Worm (Caenorhabditis elegans) whole organism, L1 larva: ENCODE results near the gene ttc-37.
A peak's percentile ranks its signal among the peaks of the same experiment; 100 is the strongest.

Experiments
- C16A3.4 ChIP-seq: fragments of 150-350 bp; optimal IDR thresholded peaks from 2 replicates; lab custom pipeline; 2014; ENCODE audit warnings: missing biosample characterization, missing genetic modification characterization
- C34B4.2 ChIP-seq: sonication (generic microtip); optimal IDR thresholded peaks from 2 replicates; lab custom pipeline; 2017; ENCODE audit warnings: mild to moderate bottlenecking, missing genetic modification characterization, missing compliant biosample characterization
- F16B12.6 ChIP-seq: fragments of 150-350 bp; optimal IDR thresholded peaks from 2 replicates; lab custom pipeline; 2014; ENCODE audit warnings: missing biosample characterization, missing genetic modification characterization
- Y116A8C.19 ChIP-seq: sonication (generic microtip); optimal IDR thresholded peaks from 2 replicates; lab custom pipeline; 2016; ENCODE audit warnings: missing compliant biosample characterization, missing genetic modification characterization, borderline replicate concordance
- aly-2 ChIP-seq: fragments of 150-350 bp; optimal IDR thresholded peaks from 2 replicates; lab custom pipeline; 2014; ENCODE audit warnings: missing biosample characterization, missing genetic modification characterization
- blmp-1 ChIP-seq: fragments of 150-350 bp; optimal IDR thresholded peaks from 2 replicates; lab custom pipeline; 2014; ENCODE audit warnings: missing biosample characterization, missing genetic modification characterization
- ceh-63 ChIP-seq: fragments of 200-800 bp; sonication (Bioruptor generic); optimal IDR thresholded peaks from 2 replicates; lab custom pipeline; 2018; ENCODE audit warnings: mild to moderate bottlenecking, missing genetic modification characterization, missing compliant biosample characterization
- ceh-8 ChIP-seq: fragments of 200-800 bp; sonication (Bioruptor generic); optimal IDR thresholded peaks from 2 replicates; lab custom pipeline; 2018; ENCODE audit warnings: mild to moderate bottlenecking, missing genetic modification characterization, moderate library complexity, missing compliant biosample characterization
- ceh-82 ChIP-seq, 3 experiments: fragments of 150-350 bp in 1 of 3; sonication (generic microtip) in 2 of 3; optimal IDR thresholded peaks; 2 replicates each; lab custom pipeline; 2014 to 2017; ENCODE audit warnings: missing biosample characterization in 3 of 3, missing genetic modification characterization in 3 of 3
- ces-1 ChIP-seq: fragments of 150-350 bp; optimal IDR thresholded peaks from 2 replicates; lab custom pipeline; 2014; ENCODE audit warnings: missing biosample characterization, missing genetic modification reagents, missing genetic modification characterization
- dpl-1 ChIP-seq, 3 experiments: fragments of 150-350 bp in 2 of 3; sonication (generic microtip) in 1 of 3; optimal IDR thresholded peaks; 2 replicates each; lab custom pipeline; 2014 to 2017; ENCODE audit warnings: missing biosample characterization in 3 of 3, missing genetic modification characterization in 3 of 3, missing genetic modification reagents in 3 of 3
- dsc-1 ChIP-seq: sonication (generic microtip); optimal IDR thresholded peaks from 2 replicates; lab custom pipeline; 2016; ENCODE audit warnings: mild to moderate bottlenecking, missing genetic modification characterization, missing compliant biosample characterization
- egl-27 ChIP-seq, 2 experiments: fragments of 150-350 bp in 1 of 2; sonication (generic microtip); optimal IDR thresholded peaks; 3 replicates each; lab custom pipeline; 2017 to 2018; ENCODE audit warnings: missing biosample characterization in 2 of 2, missing genetic modification characterization in 2 of 2, missing genetic modification reagents in 2 of 2
- elt-2 ChIP-seq: sonication (generic microtip); optimal IDR thresholded peaks from 2 replicates; lab custom pipeline; 2016; ENCODE audit warnings: missing genetic modification characterization, mild to moderate bottlenecking, inconsistent platforms, missing compliant biosample characterization, missing genetic modification reagents
- elt-3 ChIP-seq, 6 experiments: fragments of 150-350 bp in 1 of 6; sonication (generic microtip); optimal IDR thresholded peaks; 2 replicates each; lab custom pipeline; 2017 to 2018; ENCODE audit warnings: missing biosample characterization in 6 of 6, missing genetic modification characterization in 6 of 6, inconsistent platforms in 1 of 6
- ets-5 ChIP-seq: fragments of 200-800 bp; sonication (Bioruptor generic); IDR thresholded peaks from 2 replicates; pipeline ENCODE4 v1.3.6; 2022; ENCODE audit warnings: missing genetic modification characterization, missing compliant biosample characterization
- fkh-10 ChIP-seq: sonication (generic microtip); optimal IDR thresholded peaks from 2 replicates; lab custom pipeline; 2017; ENCODE audit warnings: missing biosample characterization, missing genetic modification reagents, missing genetic modification characterization
- fkh-8 ChIP-seq: sonication (generic microtip); optimal IDR thresholded peaks from 2 replicates; lab custom pipeline; 2016; ENCODE audit warnings: mild to moderate bottlenecking, missing genetic modification characterization, missing compliant biosample characterization
- fos-1 ChIP-seq: fragments of 150-350 bp; optimal IDR thresholded peaks from 2 replicates; lab custom pipeline; 2014; ENCODE audit warnings: missing biosample characterization, missing genetic modification characterization
- hlh-4 ChIP-seq: sonication (generic microtip); optimal IDR thresholded peaks from 2 replicates; lab custom pipeline; 2016; ENCODE audit warnings: mild to moderate bottlenecking, missing genetic modification characterization, missing compliant biosample characterization
- irx-1 ChIP-seq: sonication (generic microtip); optimal IDR thresholded peaks from 2 replicates; lab custom pipeline; 2016; ENCODE audit warnings: missing genetic modification characterization, missing compliant biosample characterization
- isw-1 ChIP-seq: fragments of 200-800 bp; sonication (Bioruptor generic); IDR thresholded peaks from 2 replicates; pipeline ENCODE4 v1.3.6; 2022; ENCODE audit warnings: missing genetic modification characterization, missing compliant biosample characterization
- jun-1 ChIP-seq: fragments of 150-350 bp; optimal IDR thresholded peaks from 2 replicates; lab custom pipeline; 2014; ENCODE audit warnings: missing biosample characterization, missing genetic modification reagents, missing genetic modification characterization
- lin-15B ChIP-seq: fragments of 150-350 bp; sonication (generic microtip); optimal IDR thresholded peaks from 3 replicates; lab custom pipeline; 2014; ENCODE audit warnings: missing biosample characterization, missing genetic modification characterization
- lin-35 ChIP-seq, 2 experiments: fragments of 150-350 bp; optimal IDR thresholded peaks; 2 replicates each; lab custom pipeline; 2014; ENCODE audit warnings: missing biosample characterization in 2 of 2, missing genetic modification characterization in 2 of 2, missing genetic modification reagents in 2 of 2
- lin-39 ChIP-seq: fragments of 150-350 bp; optimal IDR thresholded peaks from 2 replicates; lab custom pipeline; 2014; ENCODE audit warnings: missing biosample characterization, missing genetic modification reagents, missing genetic modification characterization
- lsy-2 ChIP-seq, 2 experiments: fragments of 150-350 bp; optimal IDR thresholded peaks; 2 replicates each; lab custom pipeline; 2014; ENCODE audit warnings: missing biosample characterization in 2 of 2, missing genetic modification characterization in 2 of 2
- mep-1 ChIP-seq: fragments of 150-350 bp; optimal IDR thresholded peaks from 2 replicates; lab custom pipeline; 2014; ENCODE audit warnings: missing biosample characterization, missing genetic modification characterization
- nhr-11 ChIP-seq: fragments of 150-350 bp; optimal IDR thresholded peaks from 2 replicates; lab custom pipeline; 2014; ENCODE audit warnings: missing biosample characterization, missing genetic modification characterization
- nhr-19 ChIP-seq: fragments of 200-800 bp; sonication (Bioruptor generic); conservative IDR thresholded peaks from 2 replicates; pipeline ENCODE4 v1.3.6; 2022; ENCODE audit warnings: missing genetic modification characterization, missing compliant biosample characterization
- nhr-20 ChIP-seq: sonication (generic microtip); optimal IDR thresholded peaks from 2 replicates; lab custom pipeline; 2016; ENCODE audit warnings: mild to moderate bottlenecking, missing genetic modification characterization, missing compliant biosample characterization
- nhr-237 ChIP-seq: fragments of 150-350 bp; optimal IDR thresholded peaks from 2 replicates; lab custom pipeline; 2014; ENCODE audit warnings: missing biosample characterization, missing genetic modification characterization
- nhr-28 ChIP-seq: fragments of 150-350 bp; optimal IDR thresholded peaks from 2 replicates; lab custom pipeline; 2014; ENCODE audit warnings: missing biosample characterization, missing genetic modification characterization
- nhr-47 ChIP-seq: sonication (generic microtip); optimal IDR thresholded peaks from 2 replicates; lab custom pipeline; 2016; ENCODE audit warnings: mild to moderate bottlenecking, missing genetic modification characterization, moderate library complexity, missing compliant biosample characterization
- nhr-71 ChIP-seq: sonication (generic microtip); optimal IDR thresholded peaks from 2 replicates; lab custom pipeline; 2016; ENCODE audit warnings: mild to moderate bottlenecking, missing genetic modification characterization, moderate library complexity, missing compliant biosample characterization
- nhr-76 ChIP-seq: sonication (generic microtip); optimal IDR thresholded peaks from 2 replicates; lab custom pipeline; 2017; ENCODE audit warnings: missing biosample characterization, missing genetic modification characterization
- nhr-85 ChIP-seq: sonication (generic microtip); peaks from one replicate; lab custom pipeline; 2016; ENCODE audit warnings: missing genetic modification characterization, inconsistent platforms, missing compliant biosample characterization
- nhr-90 ChIP-seq: sonication (generic microtip); optimal IDR thresholded peaks from 2 replicates; lab custom pipeline; 2016; ENCODE audit warnings: mild to moderate bottlenecking, missing genetic modification characterization, missing compliant biosample characterization; ENCODE audit not compliant: poor library complexity
- pag-3 ChIP-seq: sonication (generic microtip); optimal IDR thresholded peaks from 2 replicates; lab custom pipeline; 2017; ENCODE audit warnings: missing genetic modification characterization, mild to moderate bottlenecking, missing compliant biosample characterization, antibody characterized with exemption, borderline replicate concordance; ENCODE audit not compliant: insufficient read depth
- pax-3 ChIP-seq: fragments of 200-800 bp; sonication (Bioruptor generic); optimal IDR thresholded peaks from 2 replicates; lab custom pipeline; 2018; ENCODE audit warnings: mild to moderate bottlenecking, missing genetic modification characterization, moderate library complexity, missing compliant biosample characterization
- rnt-1 ChIP-seq: sonication (generic microtip); optimal IDR thresholded peaks from 2 replicates; lab custom pipeline; 2016; ENCODE audit warnings: mild to moderate bottlenecking, missing genetic modification characterization, moderate library complexity, missing compliant biosample characterization
- skn-1 ChIP-seq: fragments of 150-350 bp; optimal IDR thresholded peaks from 2 replicates; lab custom pipeline; 2014; ENCODE audit warnings: missing biosample characterization, missing genetic modification characterization
- snpc-4 ChIP-seq: fragments of 150-350 bp; optimal IDR thresholded peaks from 2 replicates; lab custom pipeline; 2014; ENCODE audit warnings: missing biosample characterization, missing genetic modification characterization
- snu-23 ChIP-seq: sonication (generic microtip); optimal IDR thresholded peaks from 2 replicates; lab custom pipeline; 2016; ENCODE audit warnings: missing genetic modification characterization, missing compliant biosample characterization
- sox-4 ChIP-seq: sonication (generic microtip); optimal IDR thresholded peaks from 2 replicates; lab custom pipeline; 2016; ENCODE audit warnings: missing genetic modification characterization, missing compliant biosample characterization
- sptf-1 ChIP-seq: fragments of 150-350 bp; optimal IDR thresholded peaks from 2 replicates; lab custom pipeline; 2014; ENCODE audit warnings: missing biosample characterization, missing genetic modification characterization
- swsn-7 ChIP-seq: sonication (generic microtip); optimal IDR thresholded peaks from 2 replicates; lab custom pipeline; 2016; ENCODE audit warnings: missing genetic modification characterization, missing compliant biosample characterization
- tbx-2 ChIP-seq: sonication (generic microtip); optimal IDR thresholded peaks from 2 replicates; lab custom pipeline; 2016; ENCODE audit warnings: missing genetic modification characterization, missing compliant biosample characterization
- unc-86 ChIP-seq: sonication (generic microtip); optimal IDR thresholded peaks from 2 replicates; lab custom pipeline; 2016; ENCODE audit warnings: missing genetic modification characterization, missing compliant biosample characterization
- unc-98 ChIP-seq: fragments of 200-800 bp; sonication (Bioruptor generic); IDR thresholded peaks from 2 replicates; pipeline ENCODE4 v1.3.6; 2022; ENCODE audit warnings: missing genetic modification characterization, missing compliant biosample characterization
- xbp-1 ChIP-seq: sonication (generic microtip); optimal IDR thresholded peaks from 2 replicates; lab custom pipeline; 2016; ENCODE audit warnings: missing genetic modification characterization, missing compliant biosample characterization
- zip-4 ChIP-seq: fragments of 200-800 bp; sonication (Bioruptor generic); optimal IDR thresholded peaks from 2 replicates; lab custom pipeline; 2018; ENCODE audit warnings: mild to moderate bottlenecking, missing genetic modification characterization, moderate library complexity, missing compliant biosample characterization
- ztf-4 ChIP-seq: fragments of 150-350 bp; optimal IDR thresholded peaks from 2 replicates; lab custom pipeline; 2014; ENCODE audit warnings: missing biosample characterization, missing genetic modification characterization

Gene ttc-37

DNA sequence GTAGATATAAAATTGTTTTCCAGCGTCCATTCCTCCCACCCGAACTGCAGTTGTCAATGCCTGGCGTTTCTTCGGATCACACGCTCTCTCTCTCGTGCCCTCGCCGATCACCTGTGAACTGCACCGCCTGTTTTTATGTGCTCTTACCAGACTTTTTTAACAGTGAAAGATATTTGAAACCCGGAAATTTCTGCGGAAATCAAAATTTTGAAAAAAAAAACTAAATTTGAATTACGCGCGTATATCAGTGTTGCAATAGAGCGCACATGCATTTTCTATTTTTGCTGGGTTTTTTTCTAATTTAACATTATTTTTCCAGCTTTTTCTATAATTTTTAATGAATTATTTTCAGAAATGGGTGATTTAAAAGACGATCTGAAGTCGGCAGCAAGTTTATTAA lies at the start of gene ttc-37:
Gene ttc-37 (plus strand): TSS at position 349 of the 400 bp plus-strand sequence.
- TF ChIP-seq pax-3 (tag; lab: Kevin White, UChicago), result no peak
- peak; percentile 19 for TF ChIP-seq jun-1 (tag; lab: Kevin White, UChicago)
- TF ChIP-seq sox-4, result no peak
- peak; percentile 96 to 98 (median 98) for TF ChIP-seq dpl-1 (GFP tag; optimal IDR thresholded peaks at IDR 0.05; lab: Kevin White, UChicago)
- 0 out of 2 replicates have a peak, but pooled peaks have one; percentile 7 for TF ChIP-seq unc-98
- TF ChIP-seq sptf-1 (tag; lab: Kevin White, UChicago), result no peak
- TF ChIP-seq ztf-4 (tag; lab: Kevin White, UChicago), result no peak
- peak; percentile 75 for TF ChIP-seq nhr-85
- TF ChIP-seq tbx-2, result peak; percentile 61
- TF ChIP-seq lin-15B (tag; lab: Kevin White, UChicago), result peak; percentile 49
- peak; percentile 39 for TF ChIP-seq snpc-4 (tag; lab: Kevin White, UChicago)
- TF ChIP-seq nhr-237, result no peak
- peak; percentile 19 for TF ChIP-seq pag-3 (tag; lab: Kevin White, UChicago)
- no peak for TF ChIP-seq zip-4 (GFP tag; lab: Kevin White, UChicago)
- peak; percentile 52 for TF ChIP-seq lin-39 (tag; lab: Kevin White, UChicago)
- TF ChIP-seq hlh-4 (tag; lab: Kevin White, UChicago), result no peak
- TF ChIP-seq ceh-63 (GFP tag; lab: Kevin White, UChicago), result no peak
- peak; percentile 60 for TF ChIP-seq C16A3.4
- peak; percentile 41 for TF ChIP-seq aly-2 (tag; lab: Kevin White, UChicago)
- peak; percentile 75 for TF ChIP-seq dsc-1 (tag; lab: Kevin White, UChicago)
- peak; percentile 60 for TF ChIP-seq skn-1
- TF ChIP-seq ces-1 (GFP tag; lab: Kevin White, UChicago), result no peak
- peak in 2 of 6 experiments; percentile 15 to 55 for TF ChIP-seq elt-3 (tag; optimal IDR thresholded peaks at IDR 0.05; lab: Kevin White, UChicago)
- TF ChIP-seq ceh-82 (tag; optimal IDR thresholded peaks at IDR 0.05; lab: Kevin White, UChicago), result peak; percentile 31 to 65 (median 51)
- TF ChIP-seq lsy-2 (tag; optimal IDR thresholded peaks at IDR 0.05; lab: Kevin White, UChicago), result peak; percentile 74 to 77
- peak; percentile 80 for TF ChIP-seq nhr-20
- TF ChIP-seq F16B12.6 (tag; lab: Kevin White, UChicago), result peak; percentile 23
- peak; percentile 13 for TF ChIP-seq isw-1 (GFP tag; lab: Robert Waterston, UW)
- peak; percentile 63 for TF ChIP-seq swsn-7 (tag; lab: Kevin White, UChicago)
- TF ChIP-seq blmp-1, result peak; percentile 15
- TF ChIP-seq irx-1 (tag; lab: Kevin White, UChicago), result peak; percentile 64
- no peak for TF ChIP-seq fkh-8 (tag; lab: Kevin White, UChicago)
- peak; percentile 97 to 99 for TF ChIP-seq lin-35 (GFP tag; optimal IDR thresholded peaks at IDR 0.05; lab: Kevin White, UChicago)
- TF ChIP-seq egl-27 (tag; optimal IDR thresholded peaks at IDR 0.05; lab: Kevin White, UChicago), result no peak
- TF ChIP-seq elt-2 (tag; lab: Kevin White, UChicago), result no peak
- no peak for TF ChIP-seq ets-5 (GFP tag; lab: Robert Waterston, UW)
- peak; percentile 70 for TF ChIP-seq mep-1 (tag; lab: Kevin White, UChicago)
- peak; percentile 85 for TF ChIP-seq nhr-47 (tag; lab: Kevin White, UChicago)
- no peak for TF ChIP-seq ceh-8 (GFP tag; lab: Kevin White, UChicago)
- TF ChIP-seq unc-86 (tag; lab: Kevin White, UChicago), result peak; percentile 65
- peak; percentile 81 for TF ChIP-seq snu-23
- TF ChIP-seq fos-1, result peak; percentile 33
- peak; percentile 73 for TF ChIP-seq nhr-19
- peak; percentile 66 for TF ChIP-seq rnt-1 (tag; lab: Kevin White, UChicago)
- TF ChIP-seq Y116A8C.19 (tag; lab: Kevin White, UChicago), result no peak
- peak; percentile 65 for TF ChIP-seq xbp-1 (tag; lab: Kevin White, UChicago)
- TF ChIP-seq nhr-71, result peak; percentile 87
- peak; percentile 31 for TF ChIP-seq nhr-11 (tag; lab: Kevin White, UChicago)
- no peak for TF ChIP-seq nhr-28
- peak; percentile 46 for TF ChIP-seq nhr-90 (tag; lab: Kevin White, UChicago)
- no peak for TF ChIP-seq fkh-10 (GFP tag; lab: Kevin White, UChicago)
- no peak for TF ChIP-seq C34B4.2
- TF ChIP-seq nhr-76 (tag; lab: Kevin White, UChicago), result no peak
